Worm (Caenorhabditis elegans) whole organism, L2 larva: ENCODE results near the gene gcy-32.

Experiments
- C34F6.9 ChIP-seq: fragments of 150-350 bp; optimal IDR thresholded peaks from 2 replicates; lab custom pipeline; 2014; ENCODE audit warnings: missing biosample characterization, missing genetic modification characterization
- aly-2 ChIP-seq: fragments of 150-350 bp; optimal IDR thresholded peaks from 2 replicates; lab custom pipeline; 2014; ENCODE audit warnings: missing biosample characterization, missing genetic modification characterization
- blmp-1 ChIP-seq: sonication (generic microtip); optimal IDR thresholded peaks from 2 replicates; lab custom pipeline; 2017; ENCODE audit warnings: missing genetic modification characterization, mild to moderate bottlenecking, missing compliant biosample characterization, antibody characterized with exemption, moderate library complexity; ENCODE audit not compliant: insufficient read depth
- ceh-16 ChIP-seq: fragments of 150-350 bp; optimal IDR thresholded peaks from 2 replicates; lab custom pipeline; 2014; ENCODE audit warnings: missing biosample characterization, missing genetic modification characterization
- ceh-82 ChIP-seq: fragments of 150-350 bp; optimal IDR thresholded peaks from 2 replicates; lab custom pipeline; 2014; ENCODE audit warnings: missing biosample characterization, missing genetic modification characterization
- dmd-4 ChIP-seq: sonication (generic microtip); optimal IDR thresholded peaks from 2 replicates; lab custom pipeline; 2017; ENCODE audit warnings: missing biosample characterization, missing genetic modification characterization
- elt-1 ChIP-seq: fragments of 150-350 bp; optimal IDR thresholded peaks from 2 replicates; lab custom pipeline; 2014; ENCODE audit warnings: missing biosample characterization, missing genetic modification characterization
- elt-3 ChIP-seq: sonication (generic microtip); optimal IDR thresholded peaks from 2 replicates; lab custom pipeline; 2017; ENCODE audit warnings: missing biosample characterization, missing genetic modification characterization
- fos-1 ChIP-seq: fragments of 150-350 bp; optimal IDR thresholded peaks from 2 replicates; lab custom pipeline; 2014; ENCODE audit warnings: missing biosample characterization, missing genetic modification characterization
- lin-11 ChIP-seq: fragments of 150-350 bp; sonication (generic microtip); optimal IDR thresholded peaks from 2 replicates; lab custom pipeline; 2014; ENCODE audit warnings: missing biosample characterization, missing genetic modification characterization, inconsistent platforms, mixed read lengths
- lsy-2 ChIP-seq, 2 experiments: fragments of 150-350 bp in 1 of 2; sonication (generic microtip) in 1 of 2; optimal IDR thresholded peaks; 2 replicates each; lab custom pipeline; 2014 to 2017; ENCODE audit warnings: missing biosample characterization in 2 of 2, missing genetic modification characterization in 2 of 2
- mbf-1 ChIP-seq: sonication (generic microtip); optimal IDR thresholded peaks from 2 replicates; lab custom pipeline; 2017; ENCODE audit warnings: missing biosample characterization, missing genetic modification characterization
- nhr-11 ChIP-seq: fragments of 150-350 bp; optimal IDR thresholded peaks from 2 replicates; lab custom pipeline; 2014; ENCODE audit warnings: missing biosample characterization, missing genetic modification characterization
- nhr-12 ChIP-seq: fragments of 150-350 bp; optimal IDR thresholded peaks from 2 replicates; lab custom pipeline; 2014; ENCODE audit warnings: missing biosample characterization, missing genetic modification characterization
- nhr-129 ChIP-seq: fragments of 150-350 bp; optimal IDR thresholded peaks from 2 replicates; lab custom pipeline; 2014; ENCODE audit warnings: missing biosample characterization, missing genetic modification characterization
- nhr-21 ChIP-seq: fragments of 150-350 bp; optimal IDR thresholded peaks from 2 replicates; lab custom pipeline; 2014; ENCODE audit warnings: missing biosample characterization, missing genetic modification characterization
- nhr-25 ChIP-seq: fragments of 150-350 bp; sonication (generic microtip); optimal IDR thresholded peaks from 3 replicates; lab custom pipeline; 2014; ENCODE audit warnings: missing biosample characterization, missing genetic modification characterization
- nhr-77 ChIP-seq: fragments of 150-350 bp; optimal IDR thresholded peaks from 2 replicates; lab custom pipeline; 2014; ENCODE audit warnings: missing biosample characterization, missing genetic modification characterization
- peb-1 ChIP-seq: fragments of 150-350 bp; optimal IDR thresholded peaks from 2 replicates; lab custom pipeline; 2014; ENCODE audit warnings: missing biosample characterization, missing genetic modification characterization
- sem-4 ChIP-seq: fragments of 150-350 bp; optimal IDR thresholded peaks from 2 replicates; lab custom pipeline; 2014; ENCODE audit warnings: missing biosample characterization, missing genetic modification reagents, missing genetic modification characterization
- sma-3 ChIP-seq: sonication (generic microtip); optimal IDR thresholded peaks from 2 replicates; lab custom pipeline; 2016; ENCODE audit warnings: missing genetic modification reagents, missing genetic modification characterization, missing compliant biosample characterization
- snpc-4 ChIP-seq: fragments of 150-350 bp; optimal IDR thresholded peaks from 2 replicates; lab custom pipeline; 2014; ENCODE audit warnings: missing biosample characterization, missing genetic modification characterization
- unc-39 ChIP-seq: fragments of 150-350 bp; optimal IDR thresholded peaks from 2 replicates; lab custom pipeline; 2014; ENCODE audit warnings: missing biosample characterization, missing genetic modification characterization
- unc-55 ChIP-seq: fragments of 150-350 bp; sonication (generic microtip); optimal IDR thresholded peaks from 3 replicates; lab custom pipeline; 2014; ENCODE audit warnings: missing biosample characterization, missing genetic modification reagents, missing genetic modification characterization
- zag-1 ChIP-seq: fragments of 150-350 bp; optimal IDR thresholded peaks from 2 replicates; lab custom pipeline; 2014; ENCODE audit warnings: missing biosample characterization, missing genetic modification characterization
- ztf-1 ChIP-seq: fragments of 200-800 bp; sonication (Bioruptor generic); conservative IDR thresholded peaks from 2 replicates; pipeline ENCODE4 v1.3.6; 2022; ENCODE audit warnings: missing genetic modification characterization, missing compliant biosample characterization
- ztf-11 ChIP-seq: sonication (generic microtip); optimal IDR thresholded peaks from 2 replicates; lab custom pipeline; 2017; ENCODE audit warnings: missing biosample characterization, missing genetic modification characterization

Gene gcy-32

ce11 chrV:13949010-13949409 lies 33.7 kb upstream of the gcy-32 start, which contains the start of gene R10D12.6:
TSS of gene R10D12.6 (plus strand) at chrV:13949310.
- TF ChIP-seq nhr-11 (tag; lab: Kevin White, UChicago) (no peak), lsy-2 (tag; optimal IDR thresholded peaks at IDR 0.05; lab: Kevin White, UChicago) (no peak), fos-1 (tag; lab: Kevin White, UChicago) (peak; percentile 27), blmp-1 (tag; lab: Kevin White, UChicago) (no peak), ceh-82 (tag; lab: Kevin White, UChicago) (no peak)

DNA sequence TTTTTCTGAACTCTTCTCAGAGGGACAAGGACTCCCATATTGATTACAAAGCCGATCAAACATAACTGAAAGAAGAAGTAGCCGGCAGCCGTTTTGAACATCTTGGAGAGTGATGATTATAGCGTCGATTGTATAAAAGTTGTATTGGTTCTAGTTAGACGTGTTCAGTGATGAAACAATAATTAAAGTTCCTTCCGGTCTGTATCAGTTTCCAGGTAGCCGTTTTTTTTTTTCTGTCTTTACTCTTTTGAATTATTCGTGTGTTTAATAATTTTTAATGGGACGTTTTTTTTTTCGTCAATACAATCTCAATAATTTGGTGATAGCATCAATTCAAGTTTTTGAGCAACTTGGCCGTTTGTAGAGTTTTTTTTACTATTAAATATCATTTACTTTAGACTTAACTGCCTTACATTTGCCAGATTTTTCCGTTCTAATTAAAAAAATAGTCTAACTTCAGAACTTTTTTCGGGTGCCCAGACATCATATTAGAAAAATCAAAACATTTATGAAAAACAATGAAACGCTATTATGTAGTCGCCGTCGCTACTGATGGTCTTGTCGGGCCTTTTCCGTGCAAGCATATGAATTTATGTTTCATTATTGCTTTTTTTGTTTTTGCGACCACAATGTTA lies 31.2 kb upstream of the gcy-32 start, which contains the start of the genes srx-10 and clec-226:
Gene srx-10, minus strand, starts transcription at position 101 of the 635 bp plus-strand sequence.
Gene clec-226, plus strand, starts transcription at position 585 of the 635 bp plus-strand sequence.
- TF ChIP-seq sma-3 (GFP tag; lab: Kevin White, UChicago) (no peak), peb-1 (tag; lab: Kevin White, UChicago) (no peak), mbf-1 (tag; lab: Kevin White, UChicago) (no peak), blmp-1 (tag; lab: Kevin White, UChicago) (no peak), sem-4 (tag; lab: Kevin White, UChicago) (no peak), unc-39 (tag; lab: Kevin White, UChicago) (no peak), nhr-77 (tag; lab: Kevin White, UChicago) (no peak), elt-3 (tag; lab: Kevin White, UChicago) (no peak), nhr-21 (no peak), ztf-11 (tag; lab: Kevin White, UChicago) (no peak), lin-11 (tag; lab: Kevin White, UChicago) (no peak), nhr-25 (tag; lab: Kevin White, UChicago) (no peak), unc-55 (GFP tag; lab: Kevin White, UChicago) (no peak)

DNA sequence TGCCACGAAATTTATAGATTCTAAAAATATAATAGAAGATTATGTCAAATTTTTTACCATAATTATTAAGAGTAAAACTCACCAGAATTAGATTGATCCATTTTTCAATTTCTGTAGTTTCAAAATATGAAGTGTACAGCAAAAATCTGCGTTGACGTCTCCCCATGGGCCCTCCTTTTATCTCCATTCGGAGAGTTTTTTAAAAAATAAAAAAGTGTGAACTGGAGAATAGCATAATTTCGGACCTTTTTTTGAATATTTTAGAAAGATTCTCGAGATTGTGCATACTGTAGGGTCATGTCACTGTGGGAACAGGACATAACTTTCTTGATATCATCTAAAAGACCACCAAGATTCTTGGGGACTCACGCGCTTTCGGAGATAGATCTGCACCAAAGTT lies 26.8 kb upstream of the gcy-32 start, which contains the start of gene dpr-1:
Gene dpr-1, minus strand, starts transcription at position 101 of the 400 bp plus-strand sequence.
- TF ChIP-seq aly-2 (tag; lab: Kevin White, UChicago) (no peak), ztf-1 (GFP tag; lab: Robert Waterston, UW) (no peak)

- no peak for TF ChIP-seq lin-11 (tag; lab: Kevin White, UChicago)
- peak; percentile 3 for TF ChIP-seq nhr-12 (tag; lab: Kevin White, UChicago)
- peak; percentile 41 for TF ChIP-seq nhr-21
These were observed 21.6 kb upstream of the gcy-32 start, which contains the start of gene srw-145 for ce11 chrV:13936850-13937249. TSS of gene srw-145 (plus strand) at chrV:13937150.

- TF ChIP-seq ceh-16, result no peak
- no peak for TF ChIP-seq nhr-12 (tag; lab: Kevin White, UChicago)
- no peak for TF ChIP-seq C34F6.9 (tag; lab: Kevin White, UChicago)
- TF ChIP-seq nhr-21, result peak; percentile 45
- peak; percentile 60 for TF ChIP-seq nhr-25 (tag; lab: Kevin White, UChicago)
- TF ChIP-seq fos-1 (tag; lab: Kevin White, UChicago), result no peak
These were observed 20.8 kb upstream of the gcy-32 start for ce11 chrV:13936052-13936451.

ce11 chrV:13935423-13935822 lies 20.1 kb upstream of the gcy-32 start:
- TF ChIP-seq nhr-129 (tag; lab: Kevin White, UChicago), result no peak
- TF ChIP-seq nhr-11 (tag; lab: Kevin White, UChicago), result no peak
- TF ChIP-seq C34F6.9 (tag; lab: Kevin White, UChicago), result no peak
- no peak for TF ChIP-seq zag-1
- no peak for TF ChIP-seq lin-11 (tag; lab: Kevin White, UChicago)
- TF ChIP-seq mbf-1 (tag; lab: Kevin White, UChicago), result no peak
- no peak for TF ChIP-seq peb-1 (tag; lab: Kevin White, UChicago)
- TF ChIP-seq elt-1, result no peak
- TF ChIP-seq snpc-4 (tag; lab: Kevin White, UChicago), result no peak

- TF ChIP-seq sma-3 (GFP tag; lab: Kevin White, UChicago), result no peak
- TF ChIP-seq lin-11 (tag; lab: Kevin White, UChicago), result no peak
- TF ChIP-seq dmd-4 (tag; lab: Kevin White, UChicago), result no peak
These were observed 19.3 kb upstream of the gcy-32 start, which contains the start of gene R10D12.1 for ce11 chrV:13934545-13934944. TSS of gene R10D12.1 (minus strand) at chrV:13934645.
